Worm (Caenorhabditis elegans) whole organism, late embryonic: ENCODE results near the gene twk-46.

Experiments used
- C38D4.7 ChIP-seq: fragments of 200-800 bp; sonication (Bioruptor generic); optimal IDR thresholded peaks from 2 replicates; lab custom pipeline; 2018; ENCODE audit warnings: mild to moderate bottlenecking, missing genetic modification characterization, moderate library complexity, missing compliant biosample characterization
- Y22D7AL.16 ChIP-seq: sonication (generic microtip); optimal IDR thresholded peaks from 2 replicates; lab custom pipeline; 2016; ENCODE audit warnings: missing genetic modification characterization, missing compliant biosample characterization
- ama-1 ChIP-seq: fragments of 150-350 bp; optimal IDR thresholded peaks from 2 replicates; lab custom pipeline; 2014
- fkh-10 ChIP-seq: fragments of 150-350 bp; optimal IDR thresholded peaks from 2 replicates; lab custom pipeline; 2014; ENCODE audit warnings: missing biosample characterization, missing genetic modification reagents, missing genetic modification characterization
- lim-6 ChIP-seq: sonication (generic microtip); optimal IDR thresholded peaks from 2 replicates; lab custom pipeline; 2016; ENCODE audit warnings: missing genetic modification characterization, missing compliant biosample characterization
- pha-4 ChIP-seq: fragments of 150-350 bp; optimal IDR thresholded peaks from 2 replicates; lab custom pipeline; 2018; ENCODE audit warnings: missing biosample characterization, missing genetic modification reagents, missing genetic modification characterization
- sdc-2 ChIP-seq: sonication (generic microtip); optimal IDR thresholded peaks from 2 replicates; lab custom pipeline; 2016; ENCODE audit warnings: missing genotype, missing genetic modification characterization, missing compliant biosample characterization
- ztf-16 ChIP-seq: sonication (generic microtip); optimal IDR thresholded peaks from 2 replicates; lab custom pipeline; 2017; ENCODE audit warnings: missing genetic modification characterization, missing compliant biosample characterization

- TF ChIP-seq ama-1 (lab: Kevin White, UChicago) (no peak), lim-6 (tag; lab: Kevin White, UChicago) (no peak), C38D4.7 (GFP tag; lab: Kevin White, UChicago) (no peak), sdc-2 (no peak), pha-4 (tag; lab: Kevin White, UChicago) (no peak), ztf-16 (tag; lab: Kevin White, UChicago) (no peak), fkh-10 (no peak), Y22D7AL.16 (tag; lab: Kevin White, UChicago) (no peak)
Observed at ce11 chrV:19013215-19013614, 46.8 kb upstream of the twk-46 start.
